Fruit fly (Drosophila melanogaster): Measurements from ENCODE around the gene CG5746.

CG5746 gene

dm6 chr3R:24348420-24349190, at the start of gene CG5746, which contains the start of gene CG6454 (continued):
- TF ChIP-seq CG10979 (tag; optimal IDR thresholded peaks at IDR 0.05) (peak; percentile 27), tio (GFP tag; optimal IDR thresholded peaks at IDR 0.05) (no peak), CG4404 (GFP tag; IDR thresholded peaks at IDR 0.05) (no peak), gcm (GFP tag; optimal IDR thresholded peaks at IDR 0.05) (no peak), gsb (GFP tag; IDR thresholded peaks at IDR 0.05) (no peak), Med (GFP tag) (peak; percentile 64), CG10959 (GFP tag; IDR thresholded peaks at IDR 0.05) (no peak), chn (GFP tag; optimal IDR thresholded peaks at IDR 0.05) (peak; percentile 65), Dip3 (GFP tag; optimal IDR thresholded peaks at IDR 0.05) (peak; percentile 71), Meics (GFP tag; optimal IDR thresholded peaks at IDR 0.05) (no peak), CG9876 (GFP tag; optimal IDR thresholded peaks at IDR 0.05) (no peak), ara (GFP tag; IDR thresholded peaks at IDR 0.05) (no peak), YL-1 (GFP tag; optimal IDR thresholded peaks at IDR 0.05) (peak; percentile 89), Deaf1 (tag; optimal IDR thresholded peaks at IDR 0.05) (no peak), TFAM (GFP tag; optimal IDR thresholded peaks at IDR 0.05) (no peak), CG3281 (GFP tag; optimal IDR thresholded peaks at IDR 0.05) (no peak), Drgx (GFP tag; IDR thresholded peaks at IDR 0.05) (no peak), CG12219 (GFP tag; optimal IDR thresholded peaks at IDR 0.05) (no peak), CG2712 (tag; optimal IDR thresholded peaks at IDR 0.05) (no peak), ewg (GFP tag; optimal IDR thresholded peaks at IDR 0.05) (no peak), tin (GFP tag; optimal IDR thresholded peaks at IDR 0.05) (peak; percentile 45), grn (GFP tag; optimal IDR thresholded peaks at IDR 0.05) (no peak), CG12744 (GFP tag; optimal IDR thresholded peaks at IDR 0.05) (peak; percentile 35), nau (GFP tag; optimal IDR thresholded peaks at IDR 0.05) (no peak), cad (GFP tag; optimal IDR thresholded peaks at IDR 0.05) (no peak), Lhr (GFP tag; optimal IDR thresholded peaks at IDR 0.05) (no peak), CG17328 (GFP tag; IDR thresholded peaks at IDR 0.05) (peak; percentile 54), rib (GFP tag; IDR thresholded peaks at IDR 0.05) (no peak), amos (GFP tag; IDR thresholded peaks at IDR 0.05; ENCODE audit: partially characterized antibody) (no peak), pfk (GFP tag; optimal IDR thresholded peaks at IDR 0.05) (no peak), Gug (GFP tag; IDR thresholded peaks at IDR 0.05) (peak; percentile 61; the same call in 3 of the 4 replicates), Hr39 (optimal IDR thresholded peaks at IDR 0.05) (no peak), CG7745 (tag; optimal IDR thresholded peaks at IDR 0.05) (no peak), CG14441 (GFP tag; IDR thresholded peaks at IDR 0.05) (no peak), row (GFP tag; IDR thresholded peaks at IDR 0.05) (peak; percentile 76), CG3726 (GFP tag; IDR thresholded peaks at IDR 0.05) (no peak), CG30020 (tag; optimal IDR thresholded peaks at IDR 0.05) (peak; percentile 69), Trl (optimal IDR thresholded peaks at IDR 0.05) (no peak), Trl (GFP tag; optimal IDR thresholded peaks at IDR 0.05) (peak; percentile 65), lov (optimal IDR thresholded peaks at IDR 0.05) (no peak), lov (GFP tag; IDR thresholded peaks at IDR 0.05) (no peak)

DNA sequence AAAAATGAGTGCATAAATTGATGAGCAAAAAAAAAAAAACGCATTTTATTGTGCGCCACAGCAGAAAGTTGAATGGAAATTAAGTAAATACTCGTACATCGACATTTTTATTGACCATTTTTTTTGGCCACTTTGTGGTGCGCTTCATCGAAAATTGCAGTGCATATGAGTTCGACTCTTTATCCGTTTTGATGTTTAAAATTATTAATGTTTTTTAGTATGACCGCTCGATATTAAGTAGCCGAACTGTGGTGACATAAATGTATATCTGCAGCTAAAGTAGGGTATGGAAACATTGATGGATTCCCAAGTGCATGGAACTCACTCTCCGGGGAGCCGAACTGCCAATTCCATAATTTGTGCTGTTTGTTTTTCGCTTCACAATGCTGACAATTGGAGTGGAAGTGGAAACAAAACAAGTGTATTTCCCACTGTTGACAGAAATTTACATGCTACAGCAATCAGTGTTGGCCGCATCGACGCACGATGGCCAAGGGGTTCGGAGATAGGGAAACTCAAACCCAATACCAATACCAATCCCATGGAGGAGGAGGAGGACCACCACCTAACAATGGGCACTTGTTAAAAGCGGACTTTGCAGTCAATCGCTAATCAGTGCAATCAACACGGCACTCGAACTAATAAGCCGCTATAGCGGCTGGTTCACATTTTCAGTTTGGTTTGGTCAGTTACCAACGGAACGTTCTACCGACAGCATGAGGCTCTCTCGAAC, 43.8 kb upstream of the CG5746 start, which contains the start of gene CG13616:
Gene CG13616 (plus strand): TSS at position 683 of the 733 bp plus-strand sequence.
- peak; percentile 9 for TF ChIP-seq Ets65A (GFP tag)
- no peak for TF ChIP-seq pfk (GFP tag; optimal IDR thresholded peaks at IDR 0.05)
